Worm (Caenorhabditis elegans): ENCODE measurements around the gene C01G10.14.

DNA sequence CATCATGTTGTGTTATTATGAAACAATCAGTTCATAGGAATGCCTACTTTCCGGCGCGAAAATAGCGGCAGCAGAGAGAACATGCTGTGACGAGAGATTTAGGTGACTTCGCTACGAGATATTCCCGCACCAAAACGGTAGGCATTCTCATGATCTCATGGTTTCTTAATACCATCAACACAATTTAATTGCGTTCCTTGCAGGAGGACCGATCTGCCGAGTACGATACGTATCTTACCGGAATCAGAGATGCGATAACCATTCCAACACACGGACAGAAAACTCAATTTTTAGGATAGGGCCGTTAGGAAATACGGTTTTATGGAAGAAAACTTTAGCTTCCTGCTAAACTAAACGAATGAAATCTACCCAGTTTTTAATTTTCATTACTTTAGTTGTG lies 43.1 kb upstream of the C01G10.14 start, which contains the start of gene T09F5.1:
- TF ChIP-seq ztf-29 (GFP tag; IDR thresholded peaks at IDR 0.05) (no peak), cog-1 (tag; optimal IDR thresholded peaks at IDR 0.05) (no peak), ztf-23 (GFP tag; IDR thresholded peaks at IDR 0.05) (no peak), flt-1 (GFP tag; IDR thresholded peaks at IDR 0.05) (no peak), T22C8.4 (GFP tag; IDR thresholded peaks at IDR 0.05) (no peak), ref-1 (GFP tag; conservative IDR thresholded peaks at IDR 0.05) (no peak), med-1 (GFP tag; optimal IDR thresholded peaks at IDR 0.05; ENCODE audit: insufficient read depth) (no peak)
